Fruit fly (Drosophila melanogaster): ENCODE results near the gene Pgam5.
A peak's percentile ranks its signal among the peaks of the same experiment; 100 is the strongest.

The Pgam5 gene

DNA sequence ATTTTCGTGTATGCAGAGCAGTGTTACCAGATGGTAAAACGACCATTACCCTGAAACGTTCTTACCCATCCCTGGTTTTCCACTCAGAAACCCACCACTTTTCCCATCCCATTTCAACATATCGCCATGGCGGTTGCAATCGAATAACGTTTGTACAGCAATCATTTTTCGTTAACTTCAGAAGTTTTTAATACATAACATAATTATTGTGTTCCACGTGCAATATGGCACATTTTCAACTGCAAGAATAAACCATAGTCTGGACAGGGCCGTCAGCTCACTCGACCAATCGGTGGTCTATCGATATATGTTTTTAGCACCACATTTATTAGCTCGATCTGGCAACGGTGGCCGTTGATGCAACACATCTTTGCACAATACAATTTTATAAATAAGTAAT, 16.6 kb upstream of the Pgam5 start, which contains the start of the genes trr and mRpL16:
Gene trr (minus strand): TSS at position 25 of the 400 bp plus-strand sequence.
Gene mRpL16 (plus strand): TSS at position 331 of the 400 bp plus-strand sequence.
- TF ChIP-seq CG8290 (GFP tag; optimal IDR thresholded peaks at IDR 0.05) (no peak), CG8290 (tag; optimal IDR thresholded peaks at IDR 0.05) (no peak), CG17359 (tag; optimal IDR thresholded peaks at IDR 0.05) (no peak), tup (GFP tag; optimal IDR thresholded peaks at IDR 0.05) (no peak), GATAe (GFP tag; conservative IDR thresholded peaks at IDR 0.05) (no peak), Dip3 (GFP tag; optimal IDR thresholded peaks at IDR 0.05) (peak; percentile 34), unpg (GFP tag; optimal IDR thresholded peaks at IDR 0.05) (peak; percentile 39), CG32532 (GFP tag; IDR thresholded peaks at IDR 0.05) (peak; percentile 64), schlank (tag; optimal IDR thresholded peaks at IDR 0.05) (no peak), bbx (GFP tag; IDR thresholded peaks at IDR 0.05; ENCODE audit: partially characterized antibody) (no peak; the same call in 1 of the 2 replicates), rib (GFP tag; IDR thresholded peaks at IDR 0.05) (no peak), CG12769 (tag; optimal IDR thresholded peaks at IDR 0.05) (no peak), h (optimal IDR thresholded peaks at IDR 0.05) (no peak), Antp (GFP tag; optimal IDR thresholded peaks at IDR 0.05) (no peak), Kr (GFP tag; optimal IDR thresholded peaks at IDR 0.05) (no peak), CG13775 (GFP tag; optimal IDR thresholded peaks at IDR 0.05) (peak; percentile 40), YL-1 (GFP tag; optimal IDR thresholded peaks at IDR 0.05) (peak; percentile 86), CG17328 (GFP tag; IDR thresholded peaks at IDR 0.05) (no peak), Hsf (GFP tag; optimal IDR thresholded peaks at IDR 0.05) (peak; percentile 18), D19B (GFP tag; optimal IDR thresholded peaks at IDR 0.05) (no peak), Nf-YB (GFP tag; optimal IDR thresholded peaks at IDR 0.05) (no peak), CG12071 (GFP tag; optimal IDR thresholded peaks at IDR 0.05) (no peak), CG10267 (tag; optimal IDR thresholded peaks at IDR 0.05) (peak; percentile 60), unc-4 (GFP tag; IDR thresholded peaks at IDR 0.05; ENCODE audit: partially characterized antibody) (peak; percentile 80), Side (GFP tag; optimal IDR thresholded peaks at IDR 0.05) (peak; percentile 27), MTF-1 (GFP tag; optimal IDR thresholded peaks at IDR 0.05; ENCODE audit: borderline replicate concordance) (no peak), CG5180 (GFP tag; optimal IDR thresholded peaks at IDR 0.05) (no peak), H2.0 (GFP tag; IDR thresholded peaks at IDR 0.05) (0 out of 2 replicates have a peak, but pooled peaks have one; percentile 37), shn (GFP tag; optimal IDR thresholded peaks at IDR 0.05) (peak; percentile 23), CG17802 (tag; optimal IDR thresholded peaks at IDR 0.05) (peak; percentile 100), CG14441 (GFP tag; IDR thresholded peaks at IDR 0.05) (peak; percentile 57), E2f1 (GFP tag; IDR thresholded peaks at IDR 0.05) (no peak), Deaf1 (tag; optimal IDR thresholded peaks at IDR 0.05) (no peak), CG8478 (optimal IDR thresholded peaks at IDR 0.05) (no peak), fd3F (GFP tag; optimal IDR thresholded peaks at IDR 0.05) (peak; percentile 1), CrebB (tag; optimal IDR thresholded peaks at IDR 0.05) (peak; percentile 2), E2f2 (GFP tag; IDR thresholded peaks at IDR 0.05) (peak; percentile 40; the same call in 1 of the 2 replicates), MESR4 (GFP tag; optimal IDR thresholded peaks at IDR 0.05) (peak; percentile 45), CG9876 (GFP tag; optimal IDR thresholded peaks at IDR 0.05) (no peak), ase (GFP tag; IDR thresholded peaks at IDR 0.05) (no peak), ken (GFP tag; IDR thresholded peaks at IDR 0.05) (0 out of 3 replicates have a peak, but pooled peaks have one; percentile 10), grau (tag; optimal IDR thresholded peaks at IDR 0.05) (peak; percentile 50), Ets97D (GFP tag; optimal IDR thresholded peaks at IDR 0.05) (peak; percentile 66), Hmr (GFP tag; optimal IDR thresholded peaks at IDR 0.05) (no peak), CG7928 (GFP tag; optimal IDR thresholded peaks at IDR 0.05) (peak; percentile 92), CG2129 (GFP tag; IDR thresholded peaks at IDR 0.05; ENCODE audit: partially characterized antibody) (peak; percentile 44; the same call in 1 of the 2 replicates), CG10654 (GFP tag; optimal IDR thresholded peaks at IDR 0.05) (no peak), kah (GFP tag; optimal IDR thresholded peaks at IDR 0.05) (no peak), Dref (GFP tag; IDR thresholded peaks at IDR 0.05) (peak; percentile 75), Max (GFP tag; optimal IDR thresholded peaks at IDR 0.05) (no peak), CG1792 (GFP tag; optimal IDR thresholded peaks at IDR 0.05) (peak; percentile 41), btn (GFP tag; optimal IDR thresholded peaks at IDR 0.05) (no peak)

Measured in whole organism, embryonic.